Worm (Caenorhabditis elegans) whole organism, L2 larva: ENCODE measurements around the gene F25D1.8.

ENCODE experiments used
- C34F6.9 ChIP-seq: fragments of 150-350 bp; optimal IDR thresholded peaks from 2 replicates; lab custom pipeline; 2014; ENCODE audit warnings: missing biosample characterization, missing genetic modification characterization
- F13H6.1 ChIP-seq: sonication (generic microtip); optimal IDR thresholded peaks from 2 replicates; lab custom pipeline; 2016; ENCODE audit warnings: missing genetic modification characterization, missing compliant biosample characterization
- R02D3.7 ChIP-seq: fragments of 150-350 bp; optimal IDR thresholded peaks from 2 replicates; lab custom pipeline; 2014; ENCODE audit warnings: missing biosample characterization, missing genetic modification characterization
- Y55F3AM.14 ChIP-seq: fragments of 200-800 bp; sonication (Bioruptor generic); optimal IDR thresholded peaks from 2 replicates; lab custom pipeline; 2018; ENCODE audit warnings: mild to moderate bottlenecking, missing genetic modification characterization, missing compliant biosample characterization
- ZK546.5 ChIP-seq: sonication (generic microtip); optimal IDR thresholded peaks from 2 replicates; lab custom pipeline; 2017; ENCODE audit warnings: missing biosample characterization, missing genetic modification characterization
- alr-1 ChIP-seq: fragments of 150-350 bp; optimal IDR thresholded peaks from 2 replicates; lab custom pipeline; 2014; ENCODE audit warnings: missing biosample characterization, missing genetic modification characterization
- aly-2 ChIP-seq: fragments of 150-350 bp; optimal IDR thresholded peaks from 2 replicates; lab custom pipeline; 2014; ENCODE audit warnings: missing biosample characterization, missing genetic modification characterization
- ama-1 ChIP-seq: fragments of 150-350 bp; optimal IDR thresholded peaks from 2 replicates; lab custom pipeline; 2018; ENCODE audit warnings: inconsistent platforms
- blmp-1 ChIP-seq: sonication (generic microtip); optimal IDR thresholded peaks from 2 replicates; lab custom pipeline; 2017; ENCODE audit warnings: missing genetic modification characterization, mild to moderate bottlenecking, missing compliant biosample characterization, antibody characterized with exemption, moderate library complexity; ENCODE audit not compliant: insufficient read depth
- ceh-82 ChIP-seq: fragments of 150-350 bp; optimal IDR thresholded peaks from 2 replicates; lab custom pipeline; 2014; ENCODE audit warnings: missing biosample characterization, missing genetic modification characterization
- crh-2 ChIP-seq: sonication (generic microtip); optimal IDR thresholded peaks from 2 replicates; lab custom pipeline; 2017; ENCODE audit warnings: missing biosample characterization, missing genetic modification characterization
- egl-27 ChIP-seq: sonication (generic microtip); optimal IDR thresholded peaks from 3 replicates; lab custom pipeline; 2017; ENCODE audit warnings: missing biosample characterization, missing genetic modification reagents, missing genetic modification characterization
- elt-1 ChIP-seq: fragments of 150-350 bp; optimal IDR thresholded peaks from 2 replicates; lab custom pipeline; 2014; ENCODE audit warnings: missing biosample characterization, missing genetic modification characterization
- fos-1 ChIP-seq: fragments of 150-350 bp; optimal IDR thresholded peaks from 2 replicates; lab custom pipeline; 2014; ENCODE audit warnings: missing biosample characterization, missing genetic modification characterization
- gmeb-1 ChIP-seq: fragments of 150-350 bp; optimal IDR thresholded peaks from 2 replicates; lab custom pipeline; 2014; ENCODE audit warnings: missing biosample characterization, missing genetic modification characterization
- lin-11 ChIP-seq: fragments of 150-350 bp; sonication (generic microtip); optimal IDR thresholded peaks from 2 replicates; lab custom pipeline; 2014; ENCODE audit warnings: missing biosample characterization, missing genetic modification characterization, inconsistent platforms, mixed read lengths
- lin-39 ChIP-seq: fragments of 150-350 bp; optimal IDR thresholded peaks from 2 replicates; lab custom pipeline; 2014; ENCODE audit warnings: missing biosample characterization, missing genetic modification reagents, missing genetic modification characterization
- lsy-2 ChIP-seq, 2 experiments: fragments of 150-350 bp in 1 of 2; sonication (generic microtip) in 1 of 2; optimal IDR thresholded peaks; 2 replicates each; lab custom pipeline; 2014 to 2017; ENCODE audit warnings: missing biosample characterization in 2 of 2, missing genetic modification characterization in 2 of 2
- mab-5 ChIP-seq: fragments of 150-350 bp; optimal IDR thresholded peaks from 2 replicates; lab custom pipeline; 2014; ENCODE audit warnings: missing biosample characterization, missing genetic modification characterization
- mbf-1 ChIP-seq: sonication (generic microtip); optimal IDR thresholded peaks from 2 replicates; lab custom pipeline; 2017; ENCODE audit warnings: missing biosample characterization, missing genetic modification characterization
- mdl-1 ChIP-seq, 2 experiments: fragments of 150-350 bp in 1 of 2; sonication (generic microtip) in 1 of 2; optimal IDR thresholded peaks; 2 replicates each; lab custom pipeline; 2017; ENCODE audit warnings: missing biosample characterization in 2 of 2, missing genetic modification characterization in 2 of 2
- nhr-11 ChIP-seq: fragments of 150-350 bp; optimal IDR thresholded peaks from 2 replicates; lab custom pipeline; 2014; ENCODE audit warnings: missing biosample characterization, missing genetic modification characterization
- nhr-12 ChIP-seq: fragments of 150-350 bp; optimal IDR thresholded peaks from 2 replicates; lab custom pipeline; 2014; ENCODE audit warnings: missing biosample characterization, missing genetic modification characterization
- nhr-129 ChIP-seq: fragments of 150-350 bp; optimal IDR thresholded peaks from 2 replicates; lab custom pipeline; 2014; ENCODE audit warnings: missing biosample characterization, missing genetic modification characterization
- nhr-237 ChIP-seq: fragments of 150-350 bp; optimal IDR thresholded peaks from 2 replicates; lab custom pipeline; 2014; ENCODE audit warnings: missing biosample characterization, missing genetic modification characterization
- nhr-6 ChIP-seq: fragments of 150-350 bp; optimal IDR thresholded peaks from 2 replicates; lab custom pipeline; 2014; ENCODE audit warnings: missing biosample characterization, missing genetic modification characterization
- nhr-77 ChIP-seq: fragments of 150-350 bp; optimal IDR thresholded peaks from 2 replicates; lab custom pipeline; 2014; ENCODE audit warnings: missing biosample characterization, missing genetic modification characterization
- peb-1 ChIP-seq: fragments of 150-350 bp; optimal IDR thresholded peaks from 2 replicates; lab custom pipeline; 2014; ENCODE audit warnings: missing biosample characterization, missing genetic modification characterization
- sma-3 ChIP-seq: sonication (generic microtip); optimal IDR thresholded peaks from 2 replicates; lab custom pipeline; 2016; ENCODE audit warnings: missing genetic modification reagents, missing genetic modification characterization, missing compliant biosample characterization
- sma-9 ChIP-seq, 2 experiments: fragments of 150-350 bp in 1 of 2; sonication (generic microtip) in 1 of 2; optimal IDR thresholded peaks; 2 replicates each; lab custom pipeline; 2014 to 2016; ENCODE audit warnings: missing genetic modification characterization in 2 of 2, mild to moderate bottlenecking in 1 of 2, missing biosample characterization in 1 of 2, missing compliant biosample characterization in 1 of 2, missing genetic modification reagents in 1 of 2, moderate library complexity in 1 of 2
- snpc-4 ChIP-seq: fragments of 150-350 bp; optimal IDR thresholded peaks from 2 replicates; lab custom pipeline; 2014; ENCODE audit warnings: missing biosample characterization, missing genetic modification characterization
- unc-39 ChIP-seq: fragments of 150-350 bp; optimal IDR thresholded peaks from 2 replicates; lab custom pipeline; 2014; ENCODE audit warnings: missing biosample characterization, missing genetic modification characterization
- unc-55 ChIP-seq: fragments of 150-350 bp; sonication (generic microtip); optimal IDR thresholded peaks from 3 replicates; lab custom pipeline; 2014; ENCODE audit warnings: missing biosample characterization, missing genetic modification reagents, missing genetic modification characterization
- unc-62 ChIP-seq: fragments of 150-350 bp; optimal IDR thresholded peaks from 2 replicates; lab custom pipeline; 2014; ENCODE audit warnings: missing biosample characterization, missing genetic modification reagents, missing genetic modification characterization
- ztf-1 ChIP-seq: fragments of 200-800 bp; sonication (Bioruptor generic); conservative IDR thresholded peaks from 2 replicates; pipeline ENCODE4 v1.3.6; 2022; ENCODE audit warnings: missing genetic modification characterization, missing compliant biosample characterization
- ztf-11 ChIP-seq: sonication (generic microtip); optimal IDR thresholded peaks from 2 replicates; lab custom pipeline; 2017; ENCODE audit warnings: missing biosample characterization, missing genetic modification characterization
- ztf-4 ChIP-seq: fragments of 150-350 bp; optimal IDR thresholded peaks from 2 replicates; lab custom pipeline; 2014; ENCODE audit warnings: missing biosample characterization, missing genetic modification characterization

Gene F25D1.8

ce11 chrV:10539114-10539513 is at the start of gene F25D1.8:
TSS of gene F25D1.8 (plus strand) at chrV:10539414.
- TF ChIP-seq mab-5 (tag; lab: Kevin White, UChicago) (no peak), R02D3.7 (tag; lab: Kevin White, UChicago) (no peak), nhr-6 (tag; lab: Kevin White, UChicago) (no peak), crh-2 (no peak), lin-11 (tag; lab: Kevin White, UChicago) (no peak), unc-55 (GFP tag; lab: Kevin White, UChicago) (no peak), blmp-1 (no peak), nhr-237 (tag; lab: Kevin White, UChicago) (no peak), gmeb-1 (no peak), peb-1 (no peak), Y55F3AM.14 (no peak), sma-3 (GFP tag; lab: Kevin White, UChicago) (no peak), ZK546.5 (tag; lab: Kevin White, UChicago) (no peak), egl-27 (tag; lab: Kevin White, UChicago) (no peak), mdl-1 (tag; optimal IDR thresholded peaks at IDR 0.05; lab: Kevin White, UChicago) (no peak), ztf-4 (tag; lab: Kevin White, UChicago) (no peak), ama-1 (lab: Kevin White, UChicago) (no peak)
- TF ChIP-seq, all 48 proteins: peak for 0

- TF ChIP-seq elt-1 (tag; lab: Kevin White, UChicago), result no peak
- TF ChIP-seq ZK546.5 (tag; lab: Kevin White, UChicago), result no peak
- TF ChIP-seq unc-62 (GFP tag; lab: Kevin White, UChicago), result no peak
- TF ChIP-seq fos-1 (tag; lab: Kevin White, UChicago), result no peak
- no peak for TF ChIP-seq aly-2 (tag; lab: Kevin White, UChicago)
- no peak for TF ChIP-seq egl-27 (tag; lab: Kevin White, UChicago)
- TF ChIP-seq blmp-1, result no peak
- no peak for TF ChIP-seq nhr-11 (tag; lab: Kevin White, UChicago)
- TF ChIP-seq snpc-4 (tag; lab: Kevin White, UChicago), result no peak
- no peak for TF ChIP-seq gmeb-1
- no peak for TF ChIP-seq F13H6.1
- TF ChIP-seq mbf-1, result no peak
- no peak for TF ChIP-seq C34F6.9
- no peak for TF ChIP-seq ceh-82 (tag; lab: Kevin White, UChicago)
- TF ChIP-seq lin-11 (tag; lab: Kevin White, UChicago), result no peak
- TF ChIP-seq nhr-12, result no peak
- no peak for TF ChIP-seq sma-3 (GFP tag; lab: Kevin White, UChicago)
- TF ChIP-seq nhr-237 (tag; lab: Kevin White, UChicago), result no peak
- no peak for TF ChIP-seq ztf-4 (tag; lab: Kevin White, UChicago)
- TF ChIP-seq unc-39 (tag; lab: Kevin White, UChicago), result no peak
These were observed 49.2 kb upstream of the F25D1.8 start, which contains the start of gene ncx-5 for ce11 chrV:10489998-10490397. TSS of gene ncx-5 (minus strand) at chrV:10490098.

DNA sequence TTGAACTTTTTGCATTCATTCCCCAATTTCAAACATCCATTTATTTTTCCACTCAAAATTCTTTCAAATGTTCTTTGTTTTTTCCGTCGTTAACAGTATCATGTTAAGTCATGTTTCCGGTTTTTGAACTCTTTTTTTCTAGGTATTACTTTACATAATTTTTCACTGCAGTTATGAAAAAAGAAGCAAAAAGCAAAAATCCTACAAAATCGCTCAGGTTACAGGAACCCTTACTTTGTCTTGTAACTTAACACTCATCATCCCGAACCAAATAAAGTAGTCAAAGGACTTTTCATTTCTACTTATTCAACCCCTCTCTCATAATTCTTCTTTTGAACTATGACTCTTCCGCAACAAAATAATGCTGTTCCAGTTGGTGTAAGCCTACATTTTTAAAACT is 47.8 kb upstream of the F25D1.8 start, which contains the start of gene aqp-5:
aqp-5 (plus strand) TSS at position 301 of the 400 bp plus-strand sequence.
- TF ChIP-seq nhr-129 (tag; lab: Kevin White, UChicago), result no peak
- TF ChIP-seq ztf-11 (tag; lab: Kevin White, UChicago), result no peak
- no peak for TF ChIP-seq nhr-11 (tag; lab: Kevin White, UChicago)
- no peak for TF ChIP-seq F13H6.1
- no peak for TF ChIP-seq nhr-77 (tag; lab: Kevin White, UChicago)
- no peak for TF ChIP-seq blmp-1
- TF ChIP-seq nhr-6 (tag; lab: Kevin White, UChicago), result no peak
- no peak for TF ChIP-seq lin-39
- no peak for TF ChIP-seq fos-1 (tag; lab: Kevin White, UChicago)
- TF ChIP-seq unc-39 (tag; lab: Kevin White, UChicago), result no peak
- no peak for TF ChIP-seq lin-11 (tag; lab: Kevin White, UChicago)
- TF ChIP-seq alr-1 (tag; lab: Kevin White, UChicago), result no peak
- no peak for TF ChIP-seq ztf-4 (tag; lab: Kevin White, UChicago)
- TF ChIP-seq nhr-12, result no peak
- no peak for TF ChIP-seq ztf-1
- TF ChIP-seq lsy-2 (tag; optimal IDR thresholded peaks at IDR 0.05; lab: Kevin White, UChicago), result no peak

- TF ChIP-seq sma-9 (GFP tag; optimal IDR thresholded peaks at IDR 0.05; lab: Kevin White, UChicago), result peak; percentile 26
- TF ChIP-seq sma-9 (tag; optimal IDR thresholded peaks at IDR 0.05; lab: Kevin White, UChicago), result no peak
- no peak for TF ChIP-seq snpc-4 (tag; lab: Kevin White, UChicago)
- TF ChIP-seq gmeb-1, result peak; percentile 23
- no peak for TF ChIP-seq nhr-77 (tag; lab: Kevin White, UChicago)
- TF ChIP-seq fos-1 (tag; lab: Kevin White, UChicago), result peak; percentile 64
These were observed 46.1 kb upstream of the F25D1.8 start, which contains the start of gene ugt-33 for ce11 chrV:10493150-10493549. TSS of gene ugt-33 (plus strand) at chrV:10493409.
